Fruit fly (Drosophila melanogaster) Kc167 (cell line): ENCODE measurements around the gene CG42512.

Experiments used
- Myc ChIP-seq: fragments of >200 bp; optimal IDR thresholded peaks from 2 replicates; lab custom pipeline; 2017; ENCODE audit warnings: missing external identifiers
- Sin3A ChIP-seq: fragments of >200 bp; optimal IDR thresholded peaks from 2 replicates; lab custom pipeline; 2018; ENCODE audit warnings: missing external identifiers
- h ChIP-seq: fragments of >200 bp; optimal IDR thresholded peaks from 3 replicates; lab custom pipeline; 2018; ENCODE audit warnings: missing external identifiers
- psq ChIP-seq: fragments of >200 bp; optimal IDR thresholded peaks from 2 replicates; lab custom pipeline; 2017; ENCODE audit warnings: missing external identifiers

- TF ChIP-seq h (no peak), psq (no peak), Myc (lab: Kevin White, UChicago) (no peak), Sin3A (lab: Kevin White, UChicago) (no peak)
Observed at dm6 chrX:16683765-16684164, 32.6 kb downstream of the CG42512 start, which contains the start of gene Axs.
